Fruit fly (Drosophila melanogaster) whole organism, embryonic: Measurements from ENCODE around the gene CG13654.

Source experiments
- Asciz ChIP-seq: fragments of 200-800 bp; sonication (Bioruptor generic); optimal IDR thresholded peaks from 2 replicates; lab custom pipeline; 2017; ENCODE audit warnings: missing biosample characterization, mild to moderate bottlenecking, missing genetic modification characterization, missing genetic modification reagents
- B-H1 ChIP-seq: fragments of 200-800 bp; sonication (Bioruptor generic); IDR thresholded peaks from 3 replicates; pipeline ENCODE4 v1.3.6; 2022; ENCODE audit warnings: missing biosample characterization, missing genetic modification characterization
- CG10565 ChIP-seq: fragments of 200-800 bp; sonication (Bioruptor generic); optimal IDR thresholded peaks from 3 replicates; lab custom pipeline; 2016; ENCODE audit warnings: missing biosample characterization, mild to moderate bottlenecking, missing genetic modification characterization
- CG15479 ChIP-seq: fragments of 200-800 bp; sonication (Bioruptor generic); optimal IDR thresholded peaks from 3 replicates; lab custom pipeline; 2019; ENCODE audit warnings: missing biosample characterization, mild to moderate bottlenecking, missing genetic modification characterization, moderate library complexity
- CG15601 ChIP-seq: fragments of 200-800 bp; sonication (Bioruptor generic); optimal IDR thresholded peaks from 3 replicates; lab custom pipeline; 2019; ENCODE audit warnings: missing biosample characterization, mild to moderate bottlenecking, missing genetic modification characterization, moderate library complexity
- CG1832 ChIP-seq: fragments of 200-800 bp; sonication (Bioruptor generic); optimal IDR thresholded peaks from 2 replicates; lab custom pipeline; 2017; ENCODE audit warnings: missing biosample characterization, mild to moderate bottlenecking, missing genetic modification characterization, inconsistent platforms
- CG3163 ChIP-seq: fragments of 200-800 bp; sonication (Bioruptor generic); optimal IDR thresholded peaks from 3 replicates; lab custom pipeline; 2016; ENCODE audit warnings: missing biosample characterization, missing genetic modification characterization
- CG6791 ChIP-seq: fragments of 200-800 bp; sonication (Bioruptor generic); IDR thresholded peaks from 3 replicates; pipeline ENCODE4 v1.3.6; 2022; ENCODE audit warnings: missing biosample characterization, missing genetic modification characterization; ENCODE audit not compliant: partially characterized antibody
- CG6813 ChIP-seq: fragments of 200-800 bp; sonication (Bioruptor generic); optimal IDR thresholded peaks from 2 replicates; lab custom pipeline; 2017; ENCODE audit warnings: missing biosample characterization, missing genetic modification characterization, mild to moderate bottlenecking, moderate library complexity, missing genetic modification reagents
- CG8281 ChIP-seq: fragments of 200-800 bp; sonication (Bioruptor generic); optimal IDR thresholded peaks from 2 replicates; lab custom pipeline; 2018; ENCODE audit warnings: missing biosample characterization, mild to moderate bottlenecking, missing genetic modification characterization, moderate library complexity
- CG8478 ChIP-seq: fragments of >200 bp; optimal IDR thresholded peaks from 2 replicates; lab custom pipeline; 2018
- CG8765 ChIP-seq: fragments of 200-800 bp; sonication (Bioruptor generic); IDR thresholded peaks from 2 replicates; pipeline ENCODE4 v1.3.6; 2022; ENCODE audit warnings: missing biosample characterization, missing genetic modification characterization
- CG9817 ChIP-seq: fragments of 200-800 bp; sonication (Bioruptor generic); optimal IDR thresholded peaks from 2 replicates; lab custom pipeline; 2018; ENCODE audit warnings: missing biosample characterization, mild to moderate bottlenecking, missing genetic modification characterization, moderate library complexity
- D ChIP-seq, 2 experiments: fragments of 200-800 bp in 1 of 2; fragments of >200 bp in 1 of 2; sonication (Bioruptor generic) in 1 of 2; optimal IDR thresholded peaks; 2 replicates in 1 of 2; 3 replicates in 1 of 2; lab custom pipeline; 2017; ENCODE audit warnings: mild to moderate bottlenecking in 1 of 2, missing biosample characterization in 1 of 2, missing genetic modification characterization in 1 of 2, missing genetic modification reagents in 1 of 2
- Deaf1 ChIP-seq: fragments of 200-800 bp; optimal IDR thresholded peaks from 3 replicates; lab custom pipeline; 2019; ENCODE audit warnings: missing biosample characterization, mild to moderate bottlenecking, missing genetic modification characterization, moderate library complexity
- Dfd ChIP-seq, 2 experiments: fragments of >200 bp; optimal IDR thresholded peaks; 2 replicates each; lab custom pipeline; 2017; ENCODE audit warnings: missing biosample characterization in 2 of 2, missing genetic modification characterization in 2 of 2
- Dll ChIP-seq: fragments of 200-800 bp; sonication (Bioruptor generic); IDR thresholded peaks from 4 replicates; pipeline ENCODE4 v1.3.6; 2022; ENCODE audit warnings: missing biosample characterization, missing genetic modification characterization; ENCODE audit not compliant: partially characterized antibody
- Ets65A ChIP-seq: fragments of 200-800 bp; sonication (Bioruptor generic); peaks from one replicate; lab custom pipeline; 2016; ENCODE audit warnings: missing biosample characterization, missing genetic modification characterization
- Gug ChIP-seq: fragments of 200-800 bp; sonication (Bioruptor generic); IDR thresholded peaks from 4 replicates; pipeline ENCODE4 v1.3.6; 2022; ENCODE audit warnings: missing biosample characterization, missing genetic modification characterization
- Jarid2 ChIP-seq: fragments of 200-800 bp; sonication (Bioruptor generic); optimal IDR thresholded peaks from 3 replicates; lab custom pipeline; 2017; ENCODE audit warnings: mild to moderate bottlenecking, missing biosample characterization, missing genetic modification reagents, missing genetic modification characterization
- Nf-YB ChIP-seq: fragments of 200-800 bp; sonication (Bioruptor generic); optimal IDR thresholded peaks from 3 replicates; lab custom pipeline; 2019; ENCODE audit warnings: missing biosample characterization, mild to moderate bottlenecking, missing genetic modification characterization, moderate library complexity
- Nf-YC ChIP-seq: fragments of 200-800 bp; optimal IDR thresholded peaks from 3 replicates; lab custom pipeline; 2019; ENCODE audit warnings: missing biosample characterization, mild to moderate bottlenecking, missing genetic modification characterization, moderate library complexity
- Trl ChIP-seq, 3 experiments: fragments of >200 bp in 2 of 3; fragments of 200-800 bp in 1 of 3; sonication (Bioruptor generic) in 1 of 3; optimal IDR thresholded peaks; 2 replicates in 1 of 3; 3 replicates in 2 of 3; lab custom pipeline; 2016 to 2017; ENCODE audit warnings: missing biosample characterization in 1 of 3, missing genetic modification characterization in 1 of 3
- cg ChIP-seq: fragments of 200-800 bp; sonication (Bioruptor generic); optimal IDR thresholded peaks from 3 replicates; lab custom pipeline; 2019; ENCODE audit warnings: missing biosample characterization, mild to moderate bottlenecking, missing genetic modification characterization, moderate library complexity
- chinmo ChIP-seq: fragments of 200-800 bp; sonication (Bioruptor generic); IDR thresholded peaks from 4 replicates; pipeline ENCODE4 v1.3.6; 2022; ENCODE audit warnings: missing biosample characterization, missing genetic modification characterization; ENCODE audit not compliant: partially characterized antibody
- crc ChIP-seq: fragments of 200-800 bp; sonication (Bioruptor generic); optimal IDR thresholded peaks from 2 replicates; lab custom pipeline; 2016; ENCODE audit warnings: missing biosample characterization, missing genetic modification characterization
- crp ChIP-seq, 2 experiments: fragments of 200-800 bp; sonication (Bioruptor generic); optimal IDR thresholded peaks; 2 replicates in 1 of 2; 3 replicates in 1 of 2; lab custom pipeline; 2017; ENCODE audit warnings: missing biosample characterization in 2 of 2, missing genetic modification characterization in 2 of 2, mild to moderate bottlenecking in 1 of 2, moderate library complexity in 1 of 2
- eve ChIP-seq, 2 experiments: fragments of >200 bp; optimal IDR thresholded peaks; 2 replicates each; lab custom pipeline; 2017; ENCODE audit warnings: missing biosample characterization in 2 of 2, missing genetic modification characterization in 2 of 2
- gro ChIP-seq: fragments of 200-800 bp; sonication (Bioruptor generic); optimal IDR thresholded peaks from 2 replicates; lab custom pipeline; 2016; ENCODE audit warnings: missing biosample characterization, missing genetic modification characterization
- org-1 ChIP-seq: fragments of 200-800 bp; sonication (Bioruptor generic); optimal IDR thresholded peaks from 2 replicates; lab custom pipeline; 2017; ENCODE audit warnings: missing biosample characterization, missing genetic modification characterization
- prd ChIP-seq, 3 experiments: fragments of >200 bp in 2 of 3; fragments of 200-800 bp in 1 of 3; sonication (Bioruptor generic) in 1 of 3; optimal IDR thresholded peaks in 2 of 3; IDR thresholded peaks in 1 of 3; 2 replicates in 2 of 3; 3 replicates in 1 of 3; pipeline versions ENCODE4 v1.3.6 to Lab custom; 2017 to 2022; ENCODE audit warnings: missing biosample characterization in 1 of 3, missing genetic modification characterization in 1 of 3
- pros ChIP-seq: fragments of 200-800 bp; sonication (Bioruptor generic); optimal IDR thresholded peaks from 3 replicates; lab custom pipeline; 2019; ENCODE audit warnings: missing biosample characterization, mild to moderate bottlenecking, missing genetic modification characterization, moderate library complexity
- seq ChIP-seq: fragments of 200-800 bp; sonication (Bioruptor generic); IDR thresholded peaks from 2 replicates; pipeline ENCODE4 v1.3.6; 2022; ENCODE audit warnings: missing biosample characterization, missing genetic modification characterization
- yki ChIP-seq: fragments of >200 bp; optimal IDR thresholded peaks from 3 replicates; lab custom pipeline; 2018
- z ChIP-seq: fragments of 200-800 bp; sonication (Bioruptor generic); IDR thresholded peaks from 3 replicates; pipeline ENCODE4 v1.3.6; 2022; ENCODE audit warnings: missing biosample characterization, missing genetic modification characterization

CG13654 gene

DNA sequence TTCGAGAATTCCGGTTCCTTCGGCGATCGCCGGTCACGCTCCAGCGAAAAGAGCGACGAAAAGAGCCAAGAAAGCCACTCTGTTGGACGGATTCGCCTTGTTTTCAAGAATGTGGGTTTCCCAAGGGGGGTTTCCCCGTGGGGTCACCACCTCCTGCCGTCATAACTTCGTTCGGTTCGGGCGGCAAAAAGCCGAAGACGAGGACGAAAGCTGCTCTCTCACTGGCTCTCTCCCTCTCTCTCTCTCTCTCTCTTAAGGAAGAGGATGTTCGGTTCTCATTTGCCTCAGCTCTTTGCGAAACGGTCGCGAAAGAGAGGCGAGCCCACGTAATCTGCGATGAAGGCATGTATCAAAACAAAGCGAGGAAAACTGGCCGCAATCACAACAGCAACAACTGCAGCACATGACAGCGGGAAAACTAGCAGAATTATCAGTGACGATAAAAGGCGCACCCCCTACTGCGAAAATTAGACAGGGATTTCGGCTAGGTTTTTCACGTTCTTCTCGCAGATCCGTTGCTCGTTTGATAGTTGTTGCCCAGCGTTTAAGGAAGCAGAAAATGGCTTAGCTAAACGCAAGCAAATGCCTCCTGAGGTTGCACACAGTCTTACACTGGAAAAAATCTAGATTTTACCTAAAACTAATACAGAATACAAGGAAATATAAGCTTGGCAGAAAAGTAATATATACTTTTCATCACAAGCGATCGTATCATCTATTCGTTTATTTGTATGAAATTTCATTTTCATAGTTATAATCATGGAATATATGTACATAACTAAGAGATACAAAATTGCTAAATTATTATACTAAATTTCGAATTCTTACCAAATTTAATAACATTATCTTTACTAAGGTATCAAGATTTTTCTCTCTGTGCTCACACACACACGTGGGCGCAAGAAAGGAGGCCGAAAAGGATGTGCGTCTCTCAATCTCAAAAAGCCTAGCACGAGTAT lies 15.9 kb upstream of the CG13654 start, which contains the start of gene dan (continued):
- TF ChIP-seq eve (GFP tag; optimal IDR thresholded peaks at IDR 0.05; lab: Kevin White, UChicago) (peak in 1 of 2 experiments; percentile 49), org-1 (peak; percentile 27), prd (optimal IDR thresholded peaks at IDR 0.05; lab: Kevin White, UChicago) (no peak), prd (GFP tag; IDR thresholded peaks at IDR 0.05; lab: Robert Waterston, UW) (peak; percentile 83)

DNA sequence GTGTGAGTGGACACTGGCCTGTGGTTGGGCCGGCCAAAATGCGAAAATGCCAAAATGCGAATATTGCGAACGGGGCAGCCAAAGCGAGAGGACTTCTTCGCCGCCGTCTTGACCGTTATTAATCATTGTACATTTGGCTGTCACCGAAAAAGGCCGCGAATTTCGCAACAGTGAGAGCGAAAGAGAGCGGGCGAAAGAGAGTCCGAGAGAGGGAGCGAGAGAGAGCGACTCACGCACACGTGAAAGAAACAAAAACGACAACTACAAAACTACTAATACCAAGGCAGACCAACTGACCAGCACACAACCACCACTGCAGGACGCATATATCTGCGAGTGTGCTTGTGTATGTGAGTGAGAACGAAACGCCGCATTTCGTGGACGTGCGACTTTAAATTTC lies 15.1 kb upstream of the CG13654 start:
- TF ChIP-seq CG8478 (lab: Kevin White, UChicago) (peak; percentile 43), D (optimal IDR thresholded peaks at IDR 0.05; lab: Kevin White, UChicago) (peak; percentile 66), D (GFP tag; optimal IDR thresholded peaks at IDR 0.05; lab: Kevin White, UChicago) (no peak), CG3163 (GFP tag; lab: Kevin White, UChicago) (peak; percentile 38), crp (GFP tag; optimal IDR thresholded peaks at IDR 0.05; lab: Kevin White, UChicago) (no peak), CG15479 (peak; percentile 46), Trl (optimal IDR thresholded peaks at IDR 0.05; lab: Kevin White, UChicago) (peak; percentile 61), Trl (GFP tag; optimal IDR thresholded peaks at IDR 0.05; lab: Kevin White, UChicago) (no peak), CG8765 (peak; percentile 55; the same call in 1 of the 2 replicates), Jarid2 (GFP tag; lab: Kevin White, UChicago) (no peak), z (peak; percentile 69; the same call in 1 of the 3 replicates), Dll (GFP tag; lab: Robert Waterston, UW) (0 out of 4 replicates have a peak, but pooled peaks have one; percentile 22), Dfd (GFP tag; optimal IDR thresholded peaks at IDR 0.05; lab: Kevin White, UChicago) (peak in 1 of 2 experiments; percentile 22), chinmo (GFP tag; lab: Robert Waterston, UW) (0 out of 4 replicates have a peak, but pooled peaks have one; percentile 11), CG1832 (peak; percentile 66), crc (GFP tag; lab: Kevin White, UChicago) (no peak), CG15601 (tag; lab: Kevin White, UChicago) (no peak), CG6791 (GFP tag; lab: Robert Waterston, UW) (0 out of 3 replicates have a peak, but pooled peaks have one; percentile 11), Deaf1 (tag; lab: Kevin White, UChicago) (peak; percentile 61), seq (0 out of 2 replicates have a peak, but pooled peaks have one; percentile 12), cg (GFP tag; lab: Kevin White, UChicago) (peak; percentile 86), CG6813 (GFP tag; lab: Kevin White, UChicago) (no peak), pros (peak; percentile 95), yki (lab: Kevin White, UChicago) (peak; percentile 68), Nf-YC (peak; percentile 36)

DNA sequence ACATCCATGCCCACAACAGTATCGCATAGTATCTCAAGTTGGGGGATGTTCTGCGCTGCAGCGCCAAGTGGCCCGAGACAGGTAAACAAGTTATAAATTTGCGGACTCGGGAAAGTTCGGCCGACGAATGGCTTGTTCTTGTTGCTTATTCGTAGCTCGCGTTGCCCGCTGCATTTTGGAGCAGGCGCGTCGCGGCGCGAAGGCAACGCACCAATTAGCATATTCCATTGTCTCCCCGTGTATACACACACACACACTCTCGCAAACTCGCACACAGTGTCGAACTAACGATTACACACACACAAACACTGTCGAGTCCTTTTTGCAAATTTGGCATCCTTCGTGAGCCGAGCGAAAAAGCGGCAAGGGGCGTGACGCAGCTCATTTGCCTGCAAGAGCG lies 10.6 kb upstream of the CG13654 start:
- no peak for TF ChIP-seq gro (GFP tag; lab: Kevin White, UChicago)
- peak; percentile 13 for TF ChIP-seq Ets65A (GFP tag; lab: Kevin White, UChicago)
- no peak for TF ChIP-seq CG8281
- TF ChIP-seq B-H1 = no peak
- TF ChIP-seq Deaf1 (tag; lab: Kevin White, UChicago) = peak; percentile 83
- TF ChIP-seq CG9817 (tag; lab: Kevin White, UChicago) = no peak
- no peak for TF ChIP-seq Asciz
- TF ChIP-seq Nf-YC = peak; percentile 78
- no peak for TF ChIP-seq Gug (GFP tag; lab: Robert Waterston, UW)
- no peak for TF ChIP-seq CG10565 (GFP tag; lab: Kevin White, UChicago)
- TF ChIP-seq Nf-YB (GFP tag; lab: Kevin White, UChicago) = peak; percentile 65
